Worm (Caenorhabditis elegans) whole organism, late embryonic: ENCODE measurements around the gene cyp-13A6.

Source experiments
- F13H6.1 ChIP-seq: sonication (generic microtip); optimal IDR thresholded peaks from 2 replicates; lab custom pipeline; 2016; ENCODE audit warnings: missing genetic modification characterization, missing compliant biosample characterization
- ama-1 ChIP-seq: fragments of 150-350 bp; optimal IDR thresholded peaks from 2 replicates; lab custom pipeline; 2014
- dve-1 ChIP-seq: sonication (generic microtip); optimal IDR thresholded peaks from 2 replicates; lab custom pipeline; 2017; ENCODE audit warnings: antibody characterized with exemption, mild to moderate bottlenecking, missing genetic modification characterization, missing compliant biosample characterization
- ets-4 ChIP-seq: sonication (generic microtip); optimal IDR thresholded peaks from 2 replicates; lab custom pipeline; 2016; ENCODE audit warnings: missing genetic modification characterization, missing compliant biosample characterization
- eyg-1 ChIP-seq: sonication (generic microtip); optimal IDR thresholded peaks from 2 replicates; lab custom pipeline; 2016; ENCODE audit warnings: missing genotype, missing genetic modification characterization, missing compliant biosample characterization
- hlh-8 ChIP-seq: sonication (generic microtip); optimal IDR thresholded peaks from 2 replicates; lab custom pipeline; 2016; ENCODE audit warnings: missing genotype, missing genetic modification characterization, missing compliant biosample characterization
- unc-86 ChIP-seq: sonication (generic microtip); optimal IDR thresholded peaks from 2 replicates; lab custom pipeline; 2016; ENCODE audit warnings: missing genetic modification characterization, missing compliant biosample characterization

DNA sequence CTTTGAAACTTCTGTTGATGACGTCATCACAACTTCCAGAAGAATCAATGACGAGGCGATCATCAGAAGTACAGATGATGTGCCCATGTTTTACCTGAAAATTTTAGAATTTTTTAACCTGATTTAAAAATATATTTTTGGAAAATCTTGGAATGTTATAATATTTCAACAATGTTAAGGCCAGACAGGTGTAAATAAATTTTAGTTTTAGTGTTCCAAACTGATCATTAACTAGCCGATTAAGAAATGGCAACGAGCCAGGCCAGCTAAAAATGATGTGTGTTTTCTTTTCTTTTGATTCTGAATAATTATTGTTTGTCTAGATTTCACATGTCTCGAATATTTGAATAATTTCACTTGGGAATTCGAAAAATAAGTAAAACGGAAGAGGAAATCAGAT is 26.8 kb downstream of the cyp-13A6 start, which contains the start of gene T10B9.9:
- no peak for TF ChIP-seq unc-86
- TF ChIP-seq dve-1: no peak
- no peak for TF ChIP-seq F13H6.1 (tag; lab: Kevin White, UChicago)
- TF ChIP-seq eyg-1 (tag; lab: Kevin White, UChicago): no peak
- TF ChIP-seq ets-4 (tag; lab: Kevin White, UChicago): no peak
- no peak for TF ChIP-seq ama-1 (lab: Kevin White, UChicago)
- TF ChIP-seq hlh-8: no peak
